Worm (Caenorhabditis elegans) whole organism, L4 larva: Measurements from ENCODE around the gene nspc-13.

ENCODE experiments used
- Y5F2A.4 ChIP-seq: fragments of 200-800 bp; sonication (Bioruptor generic); optimal IDR thresholded peaks from 2 replicates; lab custom pipeline; 2018; ENCODE audit warnings: mild to moderate bottlenecking, missing genetic modification characterization, missing compliant biosample characterization
- daf-16 ChIP-seq, 3 experiments: sonication (generic microtip); optimal IDR thresholded peaks; 2 replicates each; lab custom pipeline; 2016 to 2017; ENCODE audit warnings: missing genetic modification characterization in 3 of 3, missing genetic modification reagents in 3 of 3, mild to moderate bottlenecking in 2 of 3, missing compliant biosample characterization in 2 of 3, missing biosample characterization in 1 of 3, moderate library complexity in 1 of 3
- dmd-6 ChIP-seq: fragments of 200-800 bp; sonication (Bioruptor generic); IDR thresholded peaks from 2 replicates; pipeline ENCODE4 v1.3.6; 2022; ENCODE audit warnings: missing genetic modification reagents, missing genetic modification characterization, missing compliant biosample characterization
- dpl-1 ChIP-seq: fragments of 150-350 bp; optimal IDR thresholded peaks from 2 replicates; lab custom pipeline; 2014; ENCODE audit warnings: missing biosample characterization, missing genetic modification reagents, missing genetic modification characterization
- madf-9 ChIP-seq: fragments of 200-800 bp; sonication (Bioruptor generic); conservative IDR thresholded peaks from 2 replicates; pipeline ENCODE4 v1.3.6; 2022; ENCODE audit warnings: missing genetic modification reagents, missing genetic modification characterization, missing compliant biosample characterization
- nhr-25 ChIP-seq: sonication (generic microtip); optimal IDR thresholded peaks from 2 replicates; lab custom pipeline; 2017; ENCODE audit warnings: missing genetic modification characterization, mild to moderate bottlenecking, missing compliant biosample characterization, antibody characterized with exemption, moderate library complexity, borderline replicate concordance; ENCODE audit not compliant: insufficient read depth
- pha-4 ChIP-seq, 2 experiments: fragments of 150-350 bp in 1 of 2; fragments of 200-800 bp in 1 of 2; sonication (Bioruptor generic) in 1 of 2; IDR thresholded peaks in 1 of 2; optimal IDR thresholded peaks in 1 of 2; 2 replicates each; pipeline versions ENCODE4 v1.3.6 to Lab custom; 2014 to 2022; ENCODE audit warnings: missing genetic modification characterization in 2 of 2, missing genetic modification reagents in 2 of 2, missing biosample characterization in 1 of 2, missing compliant biosample characterization in 1 of 2
- skn-1 ChIP-seq: fragments of 150-350 bp; optimal IDR thresholded peaks from 2 replicates; lab custom pipeline; 2014; ENCODE audit warnings: missing biosample characterization, missing genetic modification characterization
- ztf-11 ChIP-seq: fragments of 150-350 bp; optimal IDR thresholded peaks from 2 replicates; lab custom pipeline; 2014; ENCODE audit warnings: missing biosample characterization, missing genetic modification characterization

DNA sequence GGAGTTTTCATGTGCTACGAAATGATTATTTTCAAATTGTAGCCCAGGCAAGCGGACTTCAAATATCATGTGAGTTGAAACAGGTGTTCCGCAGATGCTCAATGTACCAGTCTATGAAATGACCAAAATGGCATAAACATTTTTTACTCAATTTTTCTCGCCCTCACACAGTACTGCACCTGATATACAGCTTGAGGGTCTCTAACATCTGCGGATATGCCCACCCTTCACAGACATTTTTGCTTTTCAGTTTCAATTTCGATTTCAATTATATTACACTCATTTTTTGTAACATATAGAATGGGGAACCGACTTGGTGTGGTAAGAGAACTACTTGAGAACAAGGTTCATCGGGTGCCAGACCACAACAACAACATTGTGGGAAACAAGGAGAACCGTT is 10.5 kb upstream of the nspc-13 start, which contains the start of gene F42F12.11:
- TF ChIP-seq pha-4 (GFP tag; IDR thresholded peaks at IDR 0.05; lab: Robert Waterston, UW) (no peak), pha-4 (tag; optimal IDR thresholded peaks at IDR 0.05; lab: Kevin White, UChicago) (no peak), dpl-1 (no peak), nhr-25 (tag; lab: Kevin White, UChicago) (no peak), dmd-6 (GFP tag; lab: Robert Waterston, UW) (no peak), madf-9 (no peak), ztf-11 (no peak), Y5F2A.4 (no peak), daf-16 (GFP tag; optimal IDR thresholded peaks at IDR 0.05; lab: Kevin White, UChicago) (no peak), daf-16 (tag; optimal IDR thresholded peaks at IDR 0.05; lab: Kevin White, UChicago) (no peak), skn-1 (tag; lab: Kevin White, UChicago) (no peak)
